Worm (Caenorhabditis elegans) whole organism, L2 larva: ENCODE data around the gene Y47D3A.20.

Source experiments
- F13H6.1 ChIP-seq: sonication (generic microtip); optimal IDR thresholded peaks from 2 replicates; lab custom pipeline; 2016; ENCODE audit warnings: missing genetic modification characterization, missing compliant biosample characterization
- ZK546.5 ChIP-seq: sonication (generic microtip); optimal IDR thresholded peaks from 2 replicates; lab custom pipeline; 2017; ENCODE audit warnings: missing biosample characterization, missing genetic modification characterization
- aly-2 ChIP-seq: fragments of 150-350 bp; optimal IDR thresholded peaks from 2 replicates; lab custom pipeline; 2014; ENCODE audit warnings: missing biosample characterization, missing genetic modification characterization
- ceh-82 ChIP-seq: fragments of 150-350 bp; optimal IDR thresholded peaks from 2 replicates; lab custom pipeline; 2014; ENCODE audit warnings: missing biosample characterization, missing genetic modification characterization
- egl-27 ChIP-seq: sonication (generic microtip); optimal IDR thresholded peaks from 3 replicates; lab custom pipeline; 2017; ENCODE audit warnings: missing biosample characterization, missing genetic modification reagents, missing genetic modification characterization
- elt-3 ChIP-seq: sonication (generic microtip); optimal IDR thresholded peaks from 2 replicates; lab custom pipeline; 2017; ENCODE audit warnings: missing biosample characterization, missing genetic modification characterization
- lin-39 ChIP-seq: fragments of 150-350 bp; optimal IDR thresholded peaks from 2 replicates; lab custom pipeline; 2014; ENCODE audit warnings: missing biosample characterization, missing genetic modification reagents, missing genetic modification characterization
- nhr-10 ChIP-seq: sonication (generic microtip); optimal IDR thresholded peaks from 2 replicates; lab custom pipeline; 2017; ENCODE audit warnings: missing biosample characterization, missing genetic modification characterization
- nhr-25 ChIP-seq: fragments of 150-350 bp; sonication (generic microtip); optimal IDR thresholded peaks from 3 replicates; lab custom pipeline; 2014; ENCODE audit warnings: missing biosample characterization, missing genetic modification characterization
- sma-9 ChIP-seq, 2 experiments: fragments of 150-350 bp in 1 of 2; sonication (generic microtip) in 1 of 2; optimal IDR thresholded peaks; 2 replicates each; lab custom pipeline; 2014 to 2016; ENCODE audit warnings: missing genetic modification characterization in 2 of 2, mild to moderate bottlenecking in 1 of 2, missing biosample characterization in 1 of 2, missing compliant biosample characterization in 1 of 2, missing genetic modification reagents in 1 of 2, moderate library complexity in 1 of 2
- snpc-4 ChIP-seq: fragments of 150-350 bp; optimal IDR thresholded peaks from 2 replicates; lab custom pipeline; 2014; ENCODE audit warnings: missing biosample characterization, missing genetic modification characterization
- unc-39 ChIP-seq: fragments of 150-350 bp; optimal IDR thresholded peaks from 2 replicates; lab custom pipeline; 2014; ENCODE audit warnings: missing biosample characterization, missing genetic modification characterization
- unc-62 ChIP-seq: fragments of 150-350 bp; optimal IDR thresholded peaks from 2 replicates; lab custom pipeline; 2014; ENCODE audit warnings: missing biosample characterization, missing genetic modification reagents, missing genetic modification characterization
- ztf-1 ChIP-seq: fragments of 200-800 bp; sonication (Bioruptor generic); conservative IDR thresholded peaks from 2 replicates; pipeline ENCODE4 v1.3.6; 2022; ENCODE audit warnings: missing genetic modification characterization, missing compliant biosample characterization

ce11 chrIII:11289876-11290275 is 15.0 kb downstream of the Y47D3A.20 start:
- TF ChIP-seq unc-39 (tag; lab: Kevin White, UChicago) (no peak), ceh-82 (tag; lab: Kevin White, UChicago) (no peak), elt-3 (no peak), nhr-25 (no peak), lin-39 (tag; lab: Kevin White, UChicago) (no peak), unc-62 (GFP tag; lab: Kevin White, UChicago) (no peak), sma-9 (GFP tag; optimal IDR thresholded peaks at IDR 0.05; lab: Kevin White, UChicago) (no peak), sma-9 (tag; optimal IDR thresholded peaks at IDR 0.05; lab: Kevin White, UChicago) (no peak), ZK546.5 (no peak), aly-2 (tag; lab: Kevin White, UChicago) (no peak), nhr-10 (no peak), snpc-4 (no peak), ztf-1 (no peak), egl-27 (tag; lab: Kevin White, UChicago) (no peak), F13H6.1 (tag; lab: Kevin White, UChicago) (no peak)
